Worm (Caenorhabditis elegans) whole organism, L3 larva: ENCODE data around the gene F26G1.9.
A peak's percentile ranks its signal among the peaks of the same experiment; 100 is the strongest.

ENCODE experiments used
- R02D3.7 ChIP-seq: fragments of 150-350 bp; optimal IDR thresholded peaks from 2 replicates; lab custom pipeline; 2014; ENCODE audit warnings: missing biosample characterization, missing genetic modification characterization
- ZK546.5 ChIP-seq: sonication (generic microtip); optimal IDR thresholded peaks from 2 replicates; lab custom pipeline; 2017; ENCODE audit warnings: missing biosample characterization, missing genetic modification characterization
- aly-2 ChIP-seq: fragments of 150-350 bp; optimal IDR thresholded peaks from 2 replicates; lab custom pipeline; 2014; ENCODE audit warnings: missing biosample characterization, missing genetic modification characterization
- ama-1 ChIP-seq: fragments of 150-350 bp; optimal IDR thresholded peaks from 2 replicates; lab custom pipeline; 2018
- ceh-28 ChIP-seq: fragments of 150-350 bp; optimal IDR thresholded peaks from 2 replicates; lab custom pipeline; 2014; ENCODE audit warnings: missing biosample characterization, missing genetic modification reagents, missing genetic modification characterization
- ceh-82 ChIP-seq: fragments of 150-350 bp; optimal IDR thresholded peaks from 2 replicates; lab custom pipeline; 2014; ENCODE audit warnings: missing biosample characterization, missing genetic modification characterization
- ceh-9 ChIP-seq: sonication (generic microtip); optimal IDR thresholded peaks from 2 replicates; lab custom pipeline; 2018; ENCODE audit warnings: missing biosample characterization, missing genetic modification characterization
- egl-5 ChIP-seq: fragments of 150-350 bp; optimal IDR thresholded peaks from 2 replicates; lab custom pipeline; 2017; ENCODE audit warnings: missing biosample characterization, missing genetic modification reagents, missing genetic modification characterization, inconsistent platforms
- elt-1 ChIP-seq: fragments of 150-350 bp; optimal IDR thresholded peaks from 2 replicates; lab custom pipeline; 2014; ENCODE audit warnings: missing biosample characterization, missing genetic modification characterization
- elt-2 ChIP-seq: sonication (generic microtip); optimal IDR thresholded peaks from 2 replicates; lab custom pipeline; 2016; ENCODE audit warnings: missing genetic modification reagents, mild to moderate bottlenecking, missing genetic modification characterization, missing compliant biosample characterization
- elt-3 ChIP-seq, 3 experiments: fragments of 150-350 bp in 1 of 3; sonication (generic microtip) in 2 of 3; optimal IDR thresholded peaks; 2 replicates in 2 of 3; 4 replicates in 1 of 3; lab custom pipeline; 2014 to 2017; ENCODE audit warnings: missing biosample characterization in 3 of 3, missing genetic modification characterization in 3 of 3
- fkh-10 ChIP-seq: sonication (generic microtip); optimal IDR thresholded peaks from 2 replicates; lab custom pipeline; 2017; ENCODE audit warnings: missing biosample characterization, missing genetic modification reagents, missing genetic modification characterization
- fos-1 ChIP-seq: fragments of 150-350 bp; optimal IDR thresholded peaks from 2 replicates; lab custom pipeline; 2014; ENCODE audit warnings: missing biosample characterization, missing genetic modification characterization
- hmg-11 ChIP-seq: sonication (generic microtip); optimal IDR thresholded peaks from 2 replicates; lab custom pipeline; 2016; ENCODE audit warnings: missing genetic modification characterization, missing compliant biosample characterization
- jun-1 ChIP-seq: fragments of 150-350 bp; optimal IDR thresholded peaks from 2 replicates; lab custom pipeline; 2014; ENCODE audit warnings: missing biosample characterization, missing genetic modification reagents, missing genetic modification characterization
- lin-15B ChIP-seq: fragments of 150-350 bp; optimal IDR thresholded peaks from 2 replicates; lab custom pipeline; 2014; ENCODE audit warnings: missing biosample characterization, missing genetic modification characterization
- nhr-11 ChIP-seq: fragments of 150-350 bp; optimal IDR thresholded peaks from 2 replicates; lab custom pipeline; 2014; ENCODE audit warnings: missing biosample characterization, missing genetic modification characterization
- nhr-23 ChIP-seq: fragments of 150-350 bp; optimal IDR thresholded peaks from 2 replicates; lab custom pipeline; 2014; ENCODE audit warnings: missing biosample characterization, missing genetic modification reagents, missing genetic modification characterization
- nhr-237 ChIP-seq: fragments of 150-350 bp; optimal IDR thresholded peaks from 2 replicates; lab custom pipeline; 2014; ENCODE audit warnings: missing biosample characterization, missing genetic modification characterization
- nhr-25 ChIP-seq: sonication (generic microtip); optimal IDR thresholded peaks from 2 replicates; lab custom pipeline; 2017; ENCODE audit warnings: missing biosample characterization, missing genetic modification characterization
- nhr-43 ChIP-seq: sonication (generic microtip); optimal IDR thresholded peaks from 2 replicates; lab custom pipeline; 2016; ENCODE audit warnings: mild to moderate bottlenecking, missing genetic modification characterization, missing compliant biosample characterization; ENCODE audit not compliant: poor library complexity, severe bottlenecking
- nhr-77 ChIP-seq: fragments of 150-350 bp; optimal IDR thresholded peaks from 2 replicates; lab custom pipeline; 2014; ENCODE audit warnings: missing biosample characterization, missing genetic modification characterization
- skn-1 ChIP-seq: fragments of 150-350 bp; optimal IDR thresholded peaks from 2 replicates; lab custom pipeline; 2014; ENCODE audit warnings: missing biosample characterization, missing genetic modification characterization
- tbx-2 ChIP-seq: sonication (generic microtip); optimal IDR thresholded peaks from 2 replicates; lab custom pipeline; 2016; ENCODE audit warnings: mild to moderate bottlenecking, missing genetic modification characterization, missing compliant biosample characterization
- unc-39 ChIP-seq: sonication (generic microtip); optimal IDR thresholded peaks from 4 replicates; lab custom pipeline; 2017; ENCODE audit warnings: missing biosample characterization, missing genetic modification characterization
- unc-62 ChIP-seq: fragments of 150-350 bp; sonication (generic microtip); optimal IDR thresholded peaks from 4 replicates; lab custom pipeline; 2014; ENCODE audit warnings: missing biosample characterization, missing genetic modification reagents, missing genetic modification characterization
- zag-1 ChIP-seq: fragments of 150-350 bp; optimal IDR thresholded peaks from 2 replicates; lab custom pipeline; 2014; ENCODE audit warnings: missing biosample characterization, missing genetic modification characterization
- ztf-11 ChIP-seq: fragments of 150-350 bp; optimal IDR thresholded peaks from 2 replicates; lab custom pipeline; 2014; ENCODE audit warnings: missing biosample characterization, missing genetic modification characterization
- ztf-4 ChIP-seq: fragments of 150-350 bp; optimal IDR thresholded peaks from 2 replicates; lab custom pipeline; 2014; ENCODE audit warnings: missing biosample characterization, missing genetic modification characterization

The F26G1.9 gene

ce11 chrII:4767612-4768011 is 6.2 kb downstream of the F26G1.9 start:
- TF ChIP-seq nhr-25 (tag; lab: Kevin White, UChicago): peak; percentile 60
- no peak for TF ChIP-seq jun-1 (tag; lab: Kevin White, UChicago)
- TF ChIP-seq nhr-23 (tag; lab: Kevin White, UChicago): peak; percentile 35
- peak; percentile 27 for TF ChIP-seq ceh-28 (tag; lab: Kevin White, UChicago)

- TF ChIP-seq ztf-11 (tag; lab: Kevin White, UChicago): no peak
- no peak for TF ChIP-seq egl-5 (tag; lab: Kevin White, UChicago)
- no peak for TF ChIP-seq nhr-11 (tag; lab: Kevin White, UChicago)
- no peak for TF ChIP-seq jun-1 (tag; lab: Kevin White, UChicago)
- no peak for TF ChIP-seq nhr-43 (tag; lab: Kevin White, UChicago)
- no peak for TF ChIP-seq nhr-237 (tag; lab: Kevin White, UChicago)
- no peak for TF ChIP-seq ceh-9 (tag; lab: Kevin White, UChicago)
- TF ChIP-seq unc-39: no peak
- no peak for TF ChIP-seq elt-1 (tag; lab: Kevin White, UChicago)
- no peak for TF ChIP-seq ZK546.5 (tag; lab: Kevin White, UChicago)
- no peak for TF ChIP-seq elt-2 (tag; lab: Kevin White, UChicago)
- no peak for TF ChIP-seq zag-1 (tag; lab: Kevin White, UChicago)
- no peak for TF ChIP-seq ama-1
- no peak for TF ChIP-seq hmg-11 (tag; lab: Kevin White, UChicago)
- TF ChIP-seq R02D3.7 (tag; lab: Kevin White, UChicago): no peak
- TF ChIP-seq nhr-25 (tag; lab: Kevin White, UChicago): no peak
- no peak for TF ChIP-seq ztf-4 (tag; lab: Kevin White, UChicago)
- TF ChIP-seq nhr-23 (tag; lab: Kevin White, UChicago): no peak
Measured at ce11 chrII:4766284-4766683, 7.5 kb downstream of the F26G1.9 start, which contains the start of gene ttm-2. Gene ttm-2, minus strand, starts transcription at chrII:4766384.

- TF ChIP-seq aly-2 (tag; lab: Kevin White, UChicago) (no peak), ztf-4 (tag; lab: Kevin White, UChicago) (no peak), skn-1 (tag; lab: Kevin White, UChicago) (no peak), elt-1 (tag; lab: Kevin White, UChicago) (peak; percentile 20), tbx-2 (tag; lab: Kevin White, UChicago) (no peak), nhr-25 (tag; lab: Kevin White, UChicago) (peak; percentile 13), jun-1 (tag; lab: Kevin White, UChicago) (no peak)
- TF ChIP-seq, all 47 proteins: peak for 2
Measured at ce11 chrII:4762574-4763285, 11.1 kb downstream of the F26G1.9 start, which contains the start of gene F26G1.2. Gene F26G1.2, plus strand, starts transcription at chrII:4763081.

- TF ChIP-seq unc-39 (no peak), ztf-11 (tag; lab: Kevin White, UChicago) (no peak), lin-15B (tag; lab: Kevin White, UChicago) (no peak), ZK546.5 (tag; lab: Kevin White, UChicago) (no peak), elt-1 (tag; lab: Kevin White, UChicago) (peak; percentile 76), fkh-10 (GFP tag; lab: Kevin White, UChicago) (no peak)
Measured at ce11 chrII:4761020-4761419, 12.8 kb downstream of the F26G1.9 start.

ce11 chrII:4759835-4760234 is 14.0 kb downstream of the F26G1.9 start:
- TF ChIP-seq nhr-11 (tag; lab: Kevin White, UChicago) (no peak), ceh-82 (tag; lab: Kevin White, UChicago) (no peak), nhr-25 (tag; lab: Kevin White, UChicago) (peak; percentile 52), unc-62 (no peak), ztf-11 (tag; lab: Kevin White, UChicago) (no peak), nhr-77 (tag; lab: Kevin White, UChicago) (no peak), lin-15B (tag; lab: Kevin White, UChicago) (no peak), fos-1 (tag; lab: Kevin White, UChicago) (no peak), elt-1 (tag; lab: Kevin White, UChicago) (peak; percentile 93), ama-1 (no peak), nhr-237 (tag; lab: Kevin White, UChicago) (no peak), elt-3 (tag; optimal IDR thresholded peaks at IDR 0.05; lab: Kevin White, UChicago) (no peak), hmg-11 (tag; lab: Kevin White, UChicago) (no peak)
